Fruit fly (Drosophila melanogaster) whole organism, embryonic: Measurements from ENCODE around the gene unc-4.

Source experiments
- C15 ChIP-seq: fragments of 200-800 bp; sonication (Bioruptor generic); IDR thresholded peaks from 3 replicates; pipeline ENCODE4 v1.3.6; 2022; ENCODE audit warnings: missing biosample characterization, missing genetic modification characterization
- CG1024 ChIP-seq: fragments of 200-800 bp; sonication (Bioruptor generic); IDR thresholded peaks from 2 replicates; pipeline ENCODE4 v1.3.6; 2022; ENCODE audit warnings: missing biosample characterization, missing genetic modification characterization
- CG10431 ChIP-seq: fragments of 200-800 bp; sonication (Bioruptor generic); optimal IDR thresholded peaks from 3 replicates; lab custom pipeline; 2018; ENCODE audit warnings: missing biosample characterization, mild to moderate bottlenecking, missing genetic modification characterization
- CG10959 ChIP-seq: fragments of 200-800 bp; sonication (Bioruptor generic); IDR thresholded peaks from 2 replicates; pipeline ENCODE4 v1.3.6; 2022; ENCODE audit warnings: missing biosample characterization, missing genetic modification characterization
- CG11723 ChIP-seq: fragments of 200-800 bp; sonication (Bioruptor generic); optimal IDR thresholded peaks from 2 replicates; lab custom pipeline; 2017; ENCODE audit warnings: missing biosample characterization, mild to moderate bottlenecking, missing genetic modification characterization
- CG13894 ChIP-seq: fragments of 200-800 bp; sonication (Bioruptor generic); optimal IDR thresholded peaks from 3 replicates; lab custom pipeline; 2018; ENCODE audit warnings: missing biosample characterization, mild to moderate bottlenecking, missing genetic modification characterization, moderate library complexity
- CG1529 ChIP-seq: fragments of 200-800 bp; sonication (Bioruptor generic); optimal IDR thresholded peaks from 3 replicates; lab custom pipeline; 2018; ENCODE audit warnings: missing biosample characterization, missing genetic modification characterization
- CG15479 ChIP-seq: fragments of 200-800 bp; sonication (Bioruptor generic); optimal IDR thresholded peaks from 3 replicates; lab custom pipeline; 2019; ENCODE audit warnings: missing biosample characterization, mild to moderate bottlenecking, missing genetic modification characterization, moderate library complexity
- CG17385 ChIP-seq: fragments of 200-800 bp; sonication (Bioruptor generic); optimal IDR thresholded peaks from 3 replicates; lab custom pipeline; 2018; ENCODE audit warnings: missing biosample characterization, mild to moderate bottlenecking, missing genetic modification characterization
- CG2129 ChIP-seq: fragments of 200-800 bp; sonication (Bioruptor generic); IDR thresholded peaks from 2 replicates; pipeline ENCODE4 v1.3.6; 2022; ENCODE audit warnings: missing biosample characterization, missing genetic modification characterization; ENCODE audit not compliant: partially characterized antibody
- CG2202 ChIP-seq: fragments of 200-800 bp; sonication (Bioruptor generic); optimal IDR thresholded peaks from 2 replicates; lab custom pipeline; 2018; ENCODE audit warnings: missing biosample characterization, mild to moderate bottlenecking, missing genetic modification characterization
- CG2712 ChIP-seq: fragments of 200-800 bp; optimal IDR thresholded peaks from 3 replicates; lab custom pipeline; 2019; ENCODE audit warnings: missing biosample characterization, mild to moderate bottlenecking, missing genetic modification characterization, moderate library complexity
- CG31388 ChIP-seq: fragments of 200-800 bp; sonication (Bioruptor generic); optimal IDR thresholded peaks from 2 replicates; lab custom pipeline; 2016; ENCODE audit warnings: missing biosample characterization, missing genetic modification characterization
- CG3281 ChIP-seq: fragments of 200-800 bp; sonication (Bioruptor generic); optimal IDR thresholded peaks from 3 replicates; lab custom pipeline; 2017; ENCODE audit warnings: missing biosample characterization, mild to moderate bottlenecking, missing genetic modification characterization
- CG4707 ChIP-seq: fragments of 200-800 bp; sonication (Bioruptor generic); optimal IDR thresholded peaks from 2 replicates; lab custom pipeline; 2018; ENCODE audit warnings: missing biosample characterization, mild to moderate bottlenecking, missing genetic modification characterization, moderate library complexity
- CG4730 ChIP-seq: fragments of 200-800 bp; sonication (Bioruptor generic); IDR thresholded peaks from 2 replicates; pipeline ENCODE4 v1.3.6; 2022; ENCODE audit warnings: missing biosample characterization, missing genetic modification characterization
- CG4820 ChIP-seq: fragments of 200-800 bp; sonication (Bioruptor generic); optimal IDR thresholded peaks from 3 replicates; lab custom pipeline; 2016; ENCODE audit warnings: missing biosample characterization, missing genetic modification characterization
- CG6654 ChIP-seq: fragments of 200-800 bp; sonication (Bioruptor generic); optimal IDR thresholded peaks from 2 replicates; lab custom pipeline; 2017; ENCODE audit warnings: missing biosample characterization, mild to moderate bottlenecking, missing genetic modification characterization
- CG6765 ChIP-seq: fragments of 200-800 bp; sonication (Bioruptor generic); optimal IDR thresholded peaks from 3 replicates; lab custom pipeline; 2017; ENCODE audit warnings: missing biosample characterization, mild to moderate bottlenecking, missing genetic modification characterization
- CG6854 ChIP-seq: fragments of 200-800 bp; sonication (Bioruptor generic); optimal IDR thresholded peaks from 3 replicates; lab custom pipeline; 2017; ENCODE audit warnings: missing biosample characterization, mild to moderate bottlenecking, missing genetic modification characterization
- CG7271 ChIP-seq: fragments of 200-800 bp; sonication (Bioruptor generic); optimal IDR thresholded peaks from 2 replicates; lab custom pipeline; 2018; ENCODE audit warnings: missing biosample characterization, mild to moderate bottlenecking, missing genetic modification characterization, moderate library complexity
- CG7839 ChIP-seq: fragments of 200-800 bp; sonication (Bioruptor generic); optimal IDR thresholded peaks from 3 replicates; lab custom pipeline; 2018; ENCODE audit warnings: missing biosample characterization, mild to moderate bottlenecking, missing genetic modification characterization, moderate library complexity
- CG8281 ChIP-seq: fragments of 200-800 bp; sonication (Bioruptor generic); optimal IDR thresholded peaks from 2 replicates; lab custom pipeline; 2018; ENCODE audit warnings: missing biosample characterization, mild to moderate bottlenecking, missing genetic modification characterization, moderate library complexity
- CG8478 ChIP-seq: fragments of >200 bp; optimal IDR thresholded peaks from 2 replicates; lab custom pipeline; 2018
- CG9215 ChIP-seq: fragments of 200-800 bp; sonication (Bioruptor generic); IDR thresholded peaks from 2 replicates; pipeline ENCODE4 v1.3.6; 2022; ENCODE audit warnings: missing biosample characterization, missing genetic modification characterization
- CG9797 ChIP-seq: fragments of 200-800 bp; sonication (Bioruptor generic); optimal IDR thresholded peaks from 3 replicates; lab custom pipeline; 2018; ENCODE audit warnings: missing biosample characterization, mild to moderate bottlenecking, missing genetic modification characterization
- CG9817 ChIP-seq: fragments of 200-800 bp; sonication (Bioruptor generic); optimal IDR thresholded peaks from 2 replicates; lab custom pipeline; 2018; ENCODE audit warnings: missing biosample characterization, mild to moderate bottlenecking, missing genetic modification characterization, moderate library complexity
- CG9932 ChIP-seq: fragments of 200-800 bp; sonication (Bioruptor generic); IDR thresholded peaks from 2 replicates; pipeline ENCODE4 v1.3.6; 2022; ENCODE audit warnings: missing biosample characterization, missing genetic modification characterization
- CHES-1-like ChIP-seq: fragments of 200-800 bp; sonication (Bioruptor generic); optimal IDR thresholded peaks from 2 replicates; lab custom pipeline; 2016; ENCODE audit warnings: missing biosample characterization, missing genetic modification characterization
- Dll ChIP-seq: fragments of 200-800 bp; sonication (Bioruptor generic); IDR thresholded peaks from 4 replicates; pipeline ENCODE4 v1.3.6; 2022; ENCODE audit warnings: missing biosample characterization, missing genetic modification characterization; ENCODE audit not compliant: partially characterized antibody
- Ets97D ChIP-seq: fragments of 200-800 bp; sonication (Bioruptor generic); optimal IDR thresholded peaks from 3 replicates; lab custom pipeline; 2016; ENCODE audit warnings: missing biosample characterization, missing genetic modification characterization
- Gug ChIP-seq: fragments of 200-800 bp; sonication (Bioruptor generic); IDR thresholded peaks from 4 replicates; pipeline ENCODE4 v1.3.6; 2022; ENCODE audit warnings: missing biosample characterization, missing genetic modification characterization
- Med ChIP-seq: fragments of 200-800 bp; sonication (Bioruptor generic); peaks from one replicate; lab custom pipeline; 2016; ENCODE audit warnings: missing biosample characterization, missing genetic modification characterization, mild to moderate bottlenecking, inconsistent platforms, moderate library complexity
- Neu2 ChIP-seq: fragments of 200-800 bp; sonication (Bioruptor generic); optimal IDR thresholded peaks from 3 replicates; lab custom pipeline; 2016; ENCODE audit warnings: missing biosample characterization, missing genetic modification characterization, borderline replicate concordance
- Oli ChIP-seq: fragments of 200-800 bp; sonication (Bioruptor generic); optimal IDR thresholded peaks from 2 replicates; lab custom pipeline; 2018; ENCODE audit warnings: missing biosample characterization, mild to moderate bottlenecking, missing genetic modification characterization, moderate library complexity
- Pdp1 ChIP-seq, 2 experiments: fragments of 200-800 bp; sonication (Bioruptor generic); optimal IDR thresholded peaks; 3 replicates each; lab custom pipeline; 2016; ENCODE audit warnings: missing biosample characterization in 2 of 2, missing genetic modification characterization in 2 of 2, mild to moderate bottlenecking in 1 of 2, moderate library complexity in 1 of 2
- Rx ChIP-seq: fragments of 200-800 bp; sonication (Bioruptor generic); IDR thresholded peaks from 2 replicates; pipeline ENCODE4 v1.3.6; 2022; ENCODE audit warnings: missing biosample characterization, missing genetic modification characterization
- aop ChIP-seq: fragments of 200-800 bp; sonication (Bioruptor generic); IDR thresholded peaks from 2 replicates; pipeline ENCODE4 v1.3.6; 2022; ENCODE audit warnings: missing biosample characterization, missing genetic modification characterization
- az2 ChIP-seq: fragments of 200-800 bp; sonication (Bioruptor generic); optimal IDR thresholded peaks from 3 replicates; lab custom pipeline; 2016; ENCODE audit warnings: missing biosample characterization, missing genetic modification characterization
- crc ChIP-seq: fragments of 200-800 bp; sonication (Bioruptor generic); optimal IDR thresholded peaks from 2 replicates; lab custom pipeline; 2016; ENCODE audit warnings: missing biosample characterization, missing genetic modification characterization
- cwo ChIP-seq: fragments of 200-800 bp; sonication (Bioruptor generic); optimal IDR thresholded peaks from 3 replicates; lab custom pipeline; 2017; ENCODE audit warnings: missing biosample characterization, missing genetic modification characterization, mild to moderate bottlenecking, moderate library complexity, missing genetic modification reagents
- hb ChIP-seq: fragments of 200-800 bp; sonication (Bioruptor generic); IDR thresholded peaks from 3 replicates; pipeline ENCODE4 v1.3.6; 2022; ENCODE audit warnings: missing biosample characterization, missing genetic modification characterization; ENCODE audit not compliant: partially characterized antibody
- kay ChIP-seq: fragments of 200-800 bp; sonication (Bioruptor generic); optimal IDR thresholded peaks from 2 replicates; lab custom pipeline; 2016; ENCODE audit warnings: missing biosample characterization, missing genetic modification characterization
- lmd ChIP-seq: fragments of 200-800 bp; sonication (Bioruptor generic); IDR thresholded peaks from 2 replicates; pipeline ENCODE4 v1.3.6; 2022; ENCODE audit warnings: missing biosample characterization, missing genetic modification characterization
- pita ChIP-seq: fragments of 200-800 bp; sonication (Bioruptor generic); optimal IDR thresholded peaks from 2 replicates; lab custom pipeline; 2017; ENCODE audit warnings: missing biosample characterization, mild to moderate bottlenecking, missing genetic modification characterization
- shn ChIP-seq: fragments of 200-800 bp; sonication (Bioruptor generic); optimal IDR thresholded peaks from 3 replicates; lab custom pipeline; 2016; ENCODE audit warnings: missing biosample characterization, missing genetic modification characterization
- tap ChIP-seq: fragments of 200-800 bp; optimal IDR thresholded peaks from 3 replicates; lab custom pipeline; 2019; ENCODE audit warnings: missing biosample characterization, mild to moderate bottlenecking, missing genetic modification characterization, moderate library complexity
- trem ChIP-seq: fragments of 200-800 bp; optimal IDR thresholded peaks from 3 replicates; lab custom pipeline; 2019; ENCODE audit warnings: missing biosample characterization, mild to moderate bottlenecking, missing genetic modification characterization, moderate library complexity
- zfh1 ChIP-seq: fragments of 200-800 bp; sonication (Bioruptor generic); IDR thresholded peaks from 3 replicates; pipeline ENCODE4 v1.3.6; 2022; ENCODE audit warnings: missing biosample characterization, missing genetic modification characterization

The unc-4 gene

DNA sequence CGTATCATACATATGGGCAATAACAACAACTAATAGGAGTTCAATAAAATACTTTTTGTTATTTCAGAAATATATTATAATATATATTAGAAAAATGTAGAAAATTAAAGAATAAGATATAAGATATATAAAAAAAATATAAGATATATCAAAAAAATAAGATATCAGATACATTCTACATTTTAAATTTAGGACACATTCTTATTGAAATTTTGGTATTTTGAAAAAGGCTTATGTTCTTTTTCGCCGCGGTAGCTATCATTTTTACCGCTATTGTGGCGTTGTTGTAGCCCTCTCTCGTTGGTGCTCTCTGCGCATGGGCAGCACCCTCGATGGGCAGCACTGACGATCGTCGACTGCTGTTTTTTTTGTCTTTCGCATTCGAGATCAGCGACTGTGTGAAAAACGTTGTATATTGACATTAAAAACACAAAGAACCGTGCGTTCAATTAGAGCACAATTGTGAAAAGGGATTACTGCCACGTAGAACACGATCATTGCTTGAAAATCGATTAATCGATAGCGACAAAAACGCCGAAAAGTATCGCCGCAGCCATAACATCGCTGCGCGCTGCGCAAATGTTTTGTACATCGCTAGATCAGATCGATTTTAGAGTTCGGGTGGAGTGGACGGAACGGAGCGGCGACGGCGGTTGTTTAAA lies 30.4 kb upstream of the unc-4 start (continued):
- TF ChIP-seq pita (no peak), Gug (peak; percentile 51; the same call in 1 of the 4 replicates), kay (GFP tag; lab: Kevin White, UChicago) (no peak), Rx (GFP tag; lab: Robert Waterston, UW) (peak; percentile 33; the same call in 1 of the 2 replicates), CG6654 (GFP tag; lab: Kevin White, UChicago) (no peak), CG3281 (GFP tag; lab: Kevin White, UChicago) (peak; percentile 19), cwo (GFP tag; lab: Kevin White, UChicago) (peak; percentile 58), zfh1 (GFP tag; lab: Robert Waterston, UW) (no peak; the same call in 2 of the 3 replicates), CG8281 (tag; lab: Kevin White, UChicago) (no peak), CG9932 (GFP tag; lab: Robert Waterston, UW) (peak; percentile 52; the same call in 1 of the 2 replicates), CG13894 (tag; lab: Kevin White, UChicago) (peak; percentile 6), CG10431 (GFP tag; lab: Kevin White, UChicago) (no peak), CG6854 (GFP tag; lab: Kevin White, UChicago) (peak; percentile 6), CG2712 (tag; lab: Kevin White, UChicago) (peak; percentile 76), Oli (tag; lab: Kevin White, UChicago) (peak; percentile 57), CG7839 (tag; lab: Kevin White, UChicago) (peak; percentile 27), CHES-1-like (GFP tag; lab: Kevin White, UChicago) (peak; percentile 37), az2 (GFP tag; lab: Kevin White, UChicago) (peak; percentile 44), tap (tag; lab: Kevin White, UChicago) (peak; percentile 31), Ets97D (GFP tag; lab: Kevin White, UChicago) (peak; percentile 35), CG9817 (no peak), aop (GFP tag; lab: Robert Waterston, UW) (0 out of 2 replicates have a peak, but pooled peaks have one; percentile 14), CG9797 (GFP tag; lab: Kevin White, UChicago) (peak; percentile 39), shn (no peak), CG10959 (0 out of 2 replicates have a peak, but pooled peaks have one; percentile 37), C15 (GFP tag; lab: Robert Waterston, UW) (no peak), CG11723 (GFP tag; lab: Kevin White, UChicago) (no peak), CG4820 (peak; percentile 23), Med (GFP tag; lab: Kevin White, UChicago) (peak; percentile 91), Neu2 (GFP tag; lab: Kevin White, UChicago) (no peak), CG17385 (GFP tag; lab: Kevin White, UChicago) (peak; percentile 46), CG31388 (GFP tag; lab: Kevin White, UChicago) (no peak), Pdp1 (GFP tag; optimal IDR thresholded peaks at IDR 0.05; lab: Kevin White, UChicago) (peak in 1 of 2 experiments; percentile 36), CG6765 (GFP tag; lab: Kevin White, UChicago) (no peak), CG8478 (lab: Kevin White, UChicago) (no peak), CG2129 (GFP tag; lab: Robert Waterston, UW) (peak; percentile 92), CG4707 (GFP tag; lab: Kevin White, UChicago) (no peak), trem (tag; lab: Kevin White, UChicago) (peak; percentile 52), CG4730 (GFP tag; lab: Robert Waterston, UW) (peak; percentile 23; the same call in 1 of the 2 replicates), crc (no peak), CG1529 (GFP tag; lab: Kevin White, UChicago) (no peak), Dll (peak; percentile 96), hb (peak; percentile 86), CG2202 (tag; lab: Kevin White, UChicago) (no peak), CG7271 (no peak), CG9215 (GFP tag; lab: Robert Waterston, UW) (no peak), lmd (peak; percentile 47; the same call in 1 of the 2 replicates), CG15479 (peak; percentile 21), CG1024 (GFP tag; lab: Robert Waterston, UW) (peak; percentile 28; the same call in 1 of the 2 replicates)
